Fruit fly (Drosophila melanogaster) whole organism, prepupa: ENCODE data around the gene CG6125.

ENCODE experiments used
- CG10631 ChIP-seq: fragments of 200-800 bp; sonication (Bioruptor generic); optimal IDR thresholded peaks from 2 replicates; lab custom pipeline; 2016; ENCODE audit warnings: missing biosample characterization, missing genetic modification characterization
- CG10669 ChIP-seq: fragments of 200-800 bp; sonication (Bioruptor generic); optimal IDR thresholded peaks from 3 replicates; lab custom pipeline; 2018; ENCODE audit warnings: missing biosample characterization, mild to moderate bottlenecking, missing genetic modification characterization, moderate library complexity
- CG11294 ChIP-seq: fragments of 200-800 bp; sonication (Bioruptor generic); IDR thresholded peaks from 2 replicates; pipeline ENCODE4 v1.3.6; 2022; ENCODE audit warnings: missing biosample characterization, missing genetic modification characterization
- CG11762 ChIP-seq: fragments of 200-800 bp; sonication (Bioruptor generic); optimal IDR thresholded peaks from 3 replicates; lab custom pipeline; 2016; ENCODE audit warnings: missing biosample characterization, missing genetic modification characterization; ENCODE audit not compliant: insufficient read depth
- CG11902 ChIP-seq: fragments of 200-800 bp; sonication (Bioruptor generic); optimal IDR thresholded peaks from 3 replicates; lab custom pipeline; 2016; ENCODE audit warnings: missing biosample characterization, missing genetic modification characterization
- CG3919 ChIP-seq: fragments of 200-800 bp; sonication (Bioruptor generic); optimal IDR thresholded peaks from 3 replicates; lab custom pipeline; 2016; ENCODE audit warnings: missing biosample characterization, missing genetic modification characterization
- CG6163 ChIP-seq: fragments of 200-800 bp; sonication (Bioruptor generic); IDR thresholded peaks from 3 replicates; pipeline ENCODE4 v1.3.6; 2022; ENCODE audit warnings: missing biosample characterization, missing genetic modification characterization
- CG6792 ChIP-seq: fragments of 200-800 bp; sonication (Bioruptor generic); optimal IDR thresholded peaks from 3 replicates; lab custom pipeline; 2016; ENCODE audit warnings: missing biosample characterization, missing genetic modification characterization
- CG6808 ChIP-seq: fragments of 200-800 bp; sonication (Bioruptor generic); optimal IDR thresholded peaks from 3 replicates; lab custom pipeline; 2017; ENCODE audit warnings: missing biosample characterization, missing genetic modification characterization, mild to moderate bottlenecking, moderate library complexity, missing genetic modification reagents
- CG6854 ChIP-seq: fragments of 200-800 bp; sonication (Bioruptor generic); optimal IDR thresholded peaks from 2 replicates; lab custom pipeline; 2017; ENCODE audit warnings: missing biosample characterization, mild to moderate bottlenecking, missing genetic modification characterization
- CG8319 ChIP-seq: fragments of 200-800 bp; sonication (Bioruptor generic); optimal IDR thresholded peaks from 3 replicates; lab custom pipeline; 2016; ENCODE audit warnings: missing biosample characterization, missing genetic modification characterization
- Eip75B ChIP-seq: fragments of 200-800 bp; sonication (Bioruptor generic); optimal IDR thresholded peaks from 3 replicates; lab custom pipeline; 2016; ENCODE audit warnings: missing biosample characterization, missing genetic modification characterization
- Eip78C ChIP-seq: fragments of 200-800 bp; sonication (Bioruptor generic); peaks from one replicate; lab custom pipeline; 2016; ENCODE audit warnings: missing biosample characterization, missing genetic modification characterization
- Ets21C ChIP-seq: fragments of 200-800 bp; sonication (Bioruptor generic); optimal IDR thresholded peaks from 3 replicates; lab custom pipeline; 2016; ENCODE audit warnings: missing biosample characterization, missing genetic modification characterization
- Ets96B ChIP-seq: fragments of 200-800 bp; optimal IDR thresholded peaks from 2 replicates; lab custom pipeline; 2019; ENCODE audit warnings: missing biosample characterization, mild to moderate bottlenecking, missing genetic modification characterization, moderate library complexity
- Hr38 ChIP-seq: sonication (Bioruptor generic); optimal IDR thresholded peaks from 2 replicates; lab custom pipeline; 2016; ENCODE audit warnings: missing biosample characterization, missing genetic modification characterization
- Hr4 ChIP-seq: fragments of 200-800 bp; sonication (Bioruptor generic); optimal IDR thresholded peaks from 3 replicates; lab custom pipeline; 2016; ENCODE audit warnings: missing biosample characterization, missing genetic modification characterization
- Lpt ChIP-seq: fragments of 200-800 bp; sonication (Bioruptor generic); optimal IDR thresholded peaks from 3 replicates; lab custom pipeline; 2016; ENCODE audit warnings: missing biosample characterization, missing genetic modification characterization
- OdsH ChIP-seq: fragments of 200-800 bp; sonication (Bioruptor generic); optimal IDR thresholded peaks from 3 replicates; lab custom pipeline; 2016; ENCODE audit warnings: missing biosample characterization, missing genetic modification characterization
- achi ChIP-seq: fragments of 200-800 bp; sonication (Bioruptor generic); optimal IDR thresholded peaks from 3 replicates; lab custom pipeline; 2016; ENCODE audit warnings: missing biosample characterization, missing genetic modification characterization
- dac ChIP-seq: fragments of 200-800 bp; sonication (Bioruptor generic); optimal IDR thresholded peaks from 2 replicates; lab custom pipeline; 2017; ENCODE audit warnings: missing biosample characterization, mild to moderate bottlenecking, missing genetic modification characterization
- dsx ChIP-seq: fragments of 200-800 bp; optimal IDR thresholded peaks from 3 replicates; lab custom pipeline; 2019; ENCODE audit warnings: missing biosample characterization, mild to moderate bottlenecking, missing genetic modification characterization, moderate library complexity; ENCODE audit not compliant: poor library complexity, severe bottlenecking
- eg ChIP-seq: fragments of 200-800 bp; sonication (Bioruptor generic); IDR thresholded peaks from 3 replicates; pipeline ENCODE4 v1.3.6; 2022; ENCODE audit warnings: missing biosample characterization, missing genetic modification characterization
- esn ChIP-seq: fragments of 200-800 bp; sonication (Bioruptor generic); optimal IDR thresholded peaks from 2 replicates; lab custom pipeline; 2016; ENCODE audit warnings: missing biosample characterization, mild to moderate bottlenecking, missing genetic modification characterization, moderate library complexity
- fd59A ChIP-seq: fragments of 200-800 bp; sonication (Bioruptor generic); optimal IDR thresholded peaks from 2 replicates; lab custom pipeline; 2017; ENCODE audit warnings: missing biosample characterization, mild to moderate bottlenecking, missing genetic modification characterization, missing genetic modification reagents
- fd85E ChIP-seq: fragments of 200-800 bp; sonication (Bioruptor generic); optimal IDR thresholded peaks from 3 replicates; lab custom pipeline; 2016; ENCODE audit warnings: missing biosample characterization, missing genetic modification characterization
- fkh ChIP-seq: fragments of 200-800 bp; sonication (Bioruptor generic); optimal IDR thresholded peaks from 3 replicates; lab custom pipeline; 2017; ENCODE audit warnings: missing biosample characterization, mild to moderate bottlenecking, missing genetic modification characterization, moderate library complexity
- pdm3 ChIP-seq: fragments of 200-800 bp; sonication (Bioruptor generic); optimal IDR thresholded peaks from 3 replicates; lab custom pipeline; 2016; ENCODE audit warnings: missing biosample characterization, missing genetic modification characterization
- spab ChIP-seq: fragments of 200-800 bp; sonication (Bioruptor generic); optimal IDR thresholded peaks from 2 replicates; lab custom pipeline; 2017; ENCODE audit warnings: missing biosample characterization, mild to moderate bottlenecking, missing genetic modification characterization, missing genetic modification reagents
- ss ChIP-seq, 2 experiments: fragments of 200-800 bp; sonication (Bioruptor generic); optimal IDR thresholded peaks; 2 replicates in 1 of 2; 3 replicates in 1 of 2; lab custom pipeline; 2017 to 2018; ENCODE audit warnings: mild to moderate bottlenecking in 2 of 2, missing biosample characterization in 2 of 2, missing genetic modification characterization in 2 of 2, moderate library complexity in 1 of 2
- svp ChIP-seq: fragments of 200-800 bp; sonication (Bioruptor generic); peaks from one replicate; lab custom pipeline; 2016; ENCODE audit warnings: missing biosample characterization, missing genetic modification characterization
- topi ChIP-seq: fragments of 200-800 bp; sonication (Bioruptor generic); optimal IDR thresholded peaks from 3 replicates; lab custom pipeline; 2016; ENCODE audit warnings: missing biosample characterization, missing genetic modification characterization
- vri ChIP-seq: fragments of 200-800 bp; sonication (Bioruptor generic); optimal IDR thresholded peaks from 3 replicates; lab custom pipeline; 2016; ENCODE audit warnings: missing biosample characterization, mild to moderate bottlenecking, missing genetic modification characterization

The CG6125 gene

dm6 chr3R:15407020-15407501 lies at the start of gene CG6125:
TSS of gene CG6125 (minus strand) at chr3R:15407070.
- TF ChIP-seq OdsH (no peak), Ets21C (GFP tag; lab: Kevin White, UChicago) (no peak), CG8319 (GFP tag; lab: Kevin White, UChicago) (no peak), dac (GFP tag; lab: Kevin White, UChicago) (no peak), dsx (GFP tag; lab: Kevin White, UChicago) (no peak), fkh (GFP tag; lab: Kevin White, UChicago) (peak; percentile 76), fd85E (no peak), CG6808 (no peak)
- TF ChIP-seq, all 60 proteins: peak for 1

DNA sequence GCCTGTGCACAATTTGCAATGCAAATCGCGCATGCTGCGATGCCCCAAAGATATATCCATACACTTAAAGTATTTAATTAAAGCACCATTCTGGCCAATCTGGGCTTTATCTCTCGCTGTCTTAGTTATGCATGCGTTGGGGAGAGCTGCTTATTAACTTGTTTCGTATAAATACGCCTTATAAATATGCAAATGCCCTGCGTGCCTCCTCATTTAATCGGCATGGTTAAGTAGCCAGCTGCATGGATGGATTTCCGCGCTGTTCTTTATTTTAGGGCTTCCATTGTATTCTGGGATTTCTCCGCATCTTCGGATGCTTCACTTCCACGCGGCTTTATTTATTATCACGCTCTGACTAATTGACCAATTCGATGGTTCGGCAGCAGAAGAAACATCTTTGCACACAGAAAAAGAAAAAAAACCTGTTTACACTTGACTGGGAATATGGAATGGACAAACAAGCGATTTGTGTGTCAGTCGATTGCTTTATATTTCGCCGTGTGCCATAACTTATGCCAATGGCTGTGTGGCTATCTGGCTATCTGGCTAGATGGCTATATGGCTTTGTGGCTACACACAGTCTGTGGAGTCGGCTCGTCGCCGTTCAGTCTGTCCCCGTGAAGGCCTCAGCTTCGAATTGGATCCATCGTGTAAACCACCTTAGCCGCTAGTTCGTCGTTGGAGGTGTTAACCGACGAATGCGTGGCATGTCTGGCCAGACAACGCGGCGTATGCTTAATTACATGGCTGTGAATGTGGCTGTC lies 44.7 kb upstream of the CG6125 start:
- peak in 1 of 2 experiments; percentile 23 for TF ChIP-seq ss (GFP tag; optimal IDR thresholded peaks at IDR 0.05; lab: Kevin White, UChicago)
- TF ChIP-seq Hr38 (GFP tag; lab: Kevin White, UChicago): no peak
- TF ChIP-seq OdsH: no peak
- TF ChIP-seq Eip78C: peak; percentile 46

dm6 chr3R:15448657-15449056 lies 41.8 kb upstream of the CG6125 start:
- TF ChIP-seq svp (GFP tag; lab: Kevin White, UChicago) (peak; percentile 31), fd85E (no peak)

dm6 chr3R:15447791-15448190 lies 40.9 kb upstream of the CG6125 start:
- TF ChIP-seq svp (GFP tag; lab: Kevin White, UChicago) (peak; percentile 93), Hr4 (GFP tag; lab: Kevin White, UChicago) (no peak)
- TF ChIP-seq, all 60 proteins: peak for 1

DNA sequence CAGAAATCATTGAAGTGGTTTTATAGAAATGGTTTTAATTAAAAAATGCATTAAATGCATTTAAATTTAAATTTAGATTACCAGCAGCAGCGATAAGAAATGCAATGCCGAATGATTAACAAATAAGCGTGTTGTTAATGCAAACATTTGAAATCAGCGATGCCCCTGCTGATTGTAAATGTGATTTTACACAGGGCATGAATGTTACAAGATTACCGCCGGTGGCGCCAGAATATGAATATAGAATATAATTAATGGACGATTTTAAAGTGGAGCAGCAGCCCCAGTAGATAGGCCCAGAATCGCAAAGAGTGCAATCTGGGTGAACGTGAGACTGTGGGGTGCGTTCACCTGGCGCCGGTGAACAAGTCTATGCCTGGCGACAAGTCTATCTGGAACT lies 39.3 kb upstream of the CG6125 start:
- no peak for TF ChIP-seq CG10631 (GFP tag; lab: Kevin White, UChicago)
- no peak for TF ChIP-seq spab (GFP tag; lab: Kevin White, UChicago)
- no peak for TF ChIP-seq fd59A (GFP tag; lab: Kevin White, UChicago)
- TF ChIP-seq vri (GFP tag; lab: Kevin White, UChicago): no peak
- TF ChIP-seq fkh (GFP tag; lab: Kevin White, UChicago): no peak
- TF ChIP-seq CG11294 (GFP tag; lab: Robert Waterston, UW): no peak
- TF ChIP-seq svp (GFP tag; lab: Kevin White, UChicago): peak; percentile 95
- no peak for TF ChIP-seq CG11902 (GFP tag; lab: Kevin White, UChicago)

DNA sequence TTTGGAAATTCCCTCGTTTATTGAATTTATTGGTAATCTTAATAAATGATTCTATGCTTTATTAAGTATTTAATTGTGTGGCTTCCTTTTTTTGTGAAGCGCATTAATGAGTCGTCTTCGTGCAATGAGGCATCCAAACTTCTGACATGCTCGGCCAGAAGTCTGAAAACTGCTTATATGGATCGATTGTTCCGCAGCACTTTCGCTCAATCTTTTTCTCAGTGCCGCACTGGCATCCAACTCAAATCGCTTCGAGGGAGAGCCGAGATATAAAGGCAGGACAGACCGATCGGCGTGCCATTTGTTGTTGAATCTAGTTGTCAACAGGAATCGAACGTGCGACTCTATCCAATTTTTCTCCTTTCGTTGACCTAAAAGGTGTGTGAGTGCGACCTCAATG lies 32.8 kb upstream of the CG6125 start, which contains the start of gene Act88F:
Gene Act88F, plus strand, starts transcription at position 301 of the 400 bp plus-strand sequence.
- TF ChIP-seq Hr4 (GFP tag; lab: Kevin White, UChicago) (no peak), Lpt (GFP tag; lab: Kevin White, UChicago) (no peak), Eip75B (GFP tag; lab: Kevin White, UChicago) (no peak), topi (GFP tag; lab: Kevin White, UChicago) (no peak), CG11902 (GFP tag; lab: Kevin White, UChicago) (no peak)

DNA sequence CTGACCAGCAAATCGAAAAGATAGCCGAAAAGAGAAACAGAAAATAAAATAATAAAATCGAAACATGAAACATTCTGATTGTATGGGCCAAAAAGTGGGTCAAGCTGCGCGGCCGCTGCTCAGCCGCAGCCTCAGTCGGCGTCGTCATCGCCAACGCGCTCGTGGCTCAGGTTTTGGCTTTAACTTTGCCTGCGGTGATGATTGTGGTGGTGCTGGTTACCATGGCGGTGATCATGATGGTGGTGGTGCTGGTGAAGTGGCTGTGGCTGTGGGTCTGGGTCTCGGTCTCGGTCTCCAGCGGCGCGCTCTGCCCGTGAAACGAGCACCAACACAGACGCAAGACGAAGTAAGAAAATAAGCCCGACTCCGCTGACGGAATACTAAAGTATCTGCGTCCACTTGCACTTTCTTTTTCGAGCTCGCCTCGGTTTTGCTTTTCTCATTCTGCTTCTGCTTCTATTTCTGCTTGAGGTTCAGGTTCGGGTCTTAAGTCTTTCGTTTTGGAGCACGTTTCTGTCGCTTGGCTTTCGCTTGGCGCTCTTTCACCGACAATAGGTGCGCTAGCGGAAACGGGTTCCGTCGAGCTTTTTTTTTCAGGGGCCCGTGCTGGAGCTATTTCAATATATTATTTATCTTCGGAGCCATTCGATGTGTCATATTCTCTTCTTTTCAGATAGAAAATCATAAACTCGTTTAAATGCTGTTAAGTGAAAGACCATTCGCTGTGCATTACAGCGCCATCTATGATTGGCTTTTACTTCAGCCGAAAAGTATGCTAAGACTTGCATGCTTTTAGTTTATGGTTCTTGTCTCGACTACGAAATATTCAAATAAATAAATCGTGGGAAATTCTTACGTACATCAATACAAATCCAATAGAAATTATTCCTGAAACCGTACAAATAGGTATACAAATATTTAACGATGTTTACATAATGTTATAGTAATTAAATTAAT lies 30.9 kb upstream of the CG6125 start:
- peak; percentile 60 for TF ChIP-seq Eip75B (GFP tag; lab: Kevin White, UChicago)
- no peak for TF ChIP-seq fd59A (GFP tag; lab: Kevin White, UChicago)
- no peak for TF ChIP-seq dsx (GFP tag; lab: Kevin White, UChicago)
- no peak for TF ChIP-seq CG10669 (GFP tag; lab: Kevin White, UChicago)
- peak; percentile 66 for TF ChIP-seq Eip78C
- peak; percentile 11; the same call in 1 of the 2 replicates for TF ChIP-seq CG11294 (GFP tag; lab: Robert Waterston, UW)
- TF ChIP-seq pdm3 (GFP tag; lab: Kevin White, UChicago): no peak
- no peak for TF ChIP-seq CG6792 (GFP tag; lab: Kevin White, UChicago)
- TF ChIP-seq fd85E: no peak
- TF ChIP-seq eg (GFP tag; lab: Robert Waterston, UW): 0 out of 3 replicates have a peak, but pooled peaks have one; percentile 51
- no peak for TF ChIP-seq achi (GFP tag; lab: Kevin White, UChicago)
- TF ChIP-seq CG6163 (GFP tag; lab: Robert Waterston, UW): 0 out of 3 replicates have a peak, but pooled peaks have one; percentile 39
- peak; percentile 7 for TF ChIP-seq esn (GFP tag; lab: Kevin White, UChicago)
- no peak for TF ChIP-seq svp (GFP tag; lab: Kevin White, UChicago)
- TF ChIP-seq CG6854: peak; percentile 86
- TF ChIP-seq CG3919 (GFP tag; lab: Kevin White, UChicago): peak; percentile 12
- no peak for TF ChIP-seq CG6808
- no peak for TF ChIP-seq Ets96B (tag; lab: Kevin White, UChicago)
- no peak for TF ChIP-seq CG11762 (GFP tag; lab: Kevin White, UChicago)
- no peak for TF ChIP-seq CG8319 (GFP tag; lab: Kevin White, UChicago)
